Fruit fly (Drosophila melanogaster): ENCODE measurements around the gene PolH.

DNA sequence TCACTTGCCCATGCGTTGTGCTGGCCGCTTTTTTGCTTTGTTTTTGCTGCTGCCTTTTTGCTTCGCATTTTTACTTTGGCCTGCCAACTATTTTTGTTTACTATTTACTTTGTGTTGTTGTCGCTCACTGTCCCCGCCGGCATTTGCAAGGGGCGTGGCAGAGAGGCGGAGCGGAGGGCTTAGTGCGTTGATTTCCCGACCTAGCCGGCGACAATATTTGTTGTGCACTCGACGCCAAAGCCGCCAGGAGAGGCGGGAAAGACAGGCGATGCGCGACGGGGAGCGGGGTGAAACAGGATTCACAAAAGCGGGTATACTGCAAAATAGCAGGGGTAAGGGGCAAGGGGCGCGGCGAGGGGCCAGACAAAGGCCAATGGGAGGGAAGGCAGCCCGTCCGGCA is 48.9 kb downstream of the PolH start:
- TF ChIP-seq CG8478 (optimal IDR thresholded peaks at IDR 0.05), result no peak
- TF ChIP-seq CTCF (optimal IDR thresholded peaks at IDR 0.05), result no peak

Data from S2 (cell line).